Fruit fly (Drosophila melanogaster): ENCODE measurements around the gene CtsL4.
A peak's percentile ranks its signal among the peaks of the same experiment; 100 is the strongest.

The CtsL4 gene

dm6 chr2L:10375464-10376236, 19.3 kb upstream of the CtsL4 start, which contains the start of the genes CG33303 and dpr19 (continued):
- TF ChIP-seq CG11762 (GFP tag; optimal IDR thresholded peaks at IDR 0.05; ENCODE audit: insufficient read depth) (no peak), CG8119 (GFP tag; IDR thresholded peaks at IDR 0.05) (peak; percentile 67; the same call in 2 of the 3 replicates), Eip78C (GFP tag) (peak; percentile 70), CG6808 (GFP tag; optimal IDR thresholded peaks at IDR 0.05) (peak; percentile 24), cyc (GFP tag; optimal IDR thresholded peaks at IDR 0.05) (no peak), CG10631 (GFP tag; optimal IDR thresholded peaks at IDR 0.05) (peak; percentile 46), CG6854 (GFP tag; optimal IDR thresholded peaks at IDR 0.05) (peak; percentile 43), CG6792 (GFP tag; optimal IDR thresholded peaks at IDR 0.05) (peak; percentile 37), lz (GFP tag; optimal IDR thresholded peaks at IDR 0.05) (no peak), esn (GFP tag; optimal IDR thresholded peaks at IDR 0.05) (peak; percentile 49)

- TF ChIP-seq Hr4 (GFP tag; optimal IDR thresholded peaks at IDR 0.05) (peak; percentile 9), CG16779 (tag; optimal IDR thresholded peaks at IDR 0.05) (no peak)
These were observed 17.3 kb upstream of the CtsL4 start, which contains the start of gene rho-5 for dm6 chr2L:10373605-10374269. TSS of gene rho-5 (minus strand) at chr2L:10373900.

- peak; percentile 8 for TF ChIP-seq Eip78C (GFP tag)
- TF ChIP-seq Hr39 (GFP tag; optimal IDR thresholded peaks at IDR 0.05) = no peak
These were observed 15.9 kb upstream of the CtsL4 start for dm6 chr2L:10372297-10372696.

dm6 chr2L:10366525-10366924, 10.1 kb upstream of the CtsL4 start, which contains the start of gene CG5056:
TSS of gene CG5056 (plus strand) at chr2L:10366692.
- TF ChIP-seq fkh (GFP tag; optimal IDR thresholded peaks at IDR 0.05) = no peak
- peak; percentile 47 for TF ChIP-seq CG3032 (tag; optimal IDR thresholded peaks at IDR 0.05)
- TF ChIP-seq CG8119 (GFP tag; IDR thresholded peaks at IDR 0.05) = peak; percentile 55
- peak; percentile 6 for TF ChIP-seq Ets96B (tag; optimal IDR thresholded peaks at IDR 0.05)
- TF ChIP-seq cyc (GFP tag; optimal IDR thresholded peaks at IDR 0.05) = peak; percentile 1
- TF ChIP-seq Eip78C (GFP tag) = peak; percentile 63

- TF ChIP-seq CG7368 (GFP tag; optimal IDR thresholded peaks at IDR 0.05) (no peak), Hr39 (GFP tag; optimal IDR thresholded peaks at IDR 0.05) (no peak), CG8319 (GFP tag; optimal IDR thresholded peaks at IDR 0.05) (peak; percentile 53), dsx (GFP tag; optimal IDR thresholded peaks at IDR 0.05; ENCODE audit: poor library complexity, severe bottlenecking) (peak; percentile 51), ss (GFP tag; optimal IDR thresholded peaks at IDR 0.05) (peak in 1 of 2 experiments; percentile 32), Eip78C (GFP tag) (peak; percentile 42)
These were observed 7.8 kb upstream of the CtsL4 start, which contains the start of gene lft for dm6 chr2L:10364229-10364628. TSS of gene lft (plus strand) at chr2L:10364471.

dm6 chr2L:10362408-10363067, 6.1 kb upstream of the CtsL4 start, which contains the start of the genes Cand1 and pim:
TSS of gene Cand1 (minus strand) at chr2L:10362707.
TSS of gene pim (plus strand) at chr2L:10362989.
- TF ChIP-seq CG3032 (tag; optimal IDR thresholded peaks at IDR 0.05) (peak; percentile 16), Sox14 (GFP tag; optimal IDR thresholded peaks at IDR 0.05) (no peak)

dm6 chr2L:10353871-10354270, 2.5 kb downstream of the CtsL4 start, which contains the start of gene CG34367:
TSS of gene CG34367 (minus strand) at chr2L:10353905.
- TF ChIP-seq CG32006 (GFP tag; optimal IDR thresholded peaks at IDR 0.05) (no peak), CG3919 (GFP tag; optimal IDR thresholded peaks at IDR 0.05) (no peak), vri (GFP tag; optimal IDR thresholded peaks at IDR 0.05) (no peak), Sox14 (GFP tag; optimal IDR thresholded peaks at IDR 0.05) (no peak), Sox15 (GFP tag; optimal IDR thresholded peaks at IDR 0.05) (no peak), OdsH (GFP tag; optimal IDR thresholded peaks at IDR 0.05) (no peak), eg (GFP tag; IDR thresholded peaks at IDR 0.05) (no peak), Met (GFP tag; optimal IDR thresholded peaks at IDR 0.05) (no peak), CG7368 (GFP tag; optimal IDR thresholded peaks at IDR 0.05) (no peak), Lpt (GFP tag; optimal IDR thresholded peaks at IDR 0.05) (no peak), Gug (GFP tag; IDR thresholded peaks at IDR 0.05) (no peak)

All from whole organism, prepupa.